Worm (Caenorhabditis elegans) whole organism, late embryonic: ENCODE measurements around the gene ZK697.8.

Experiments
- K02D7.2 ChIP-seq: sonication (generic microtip); optimal IDR thresholded peaks from 2 replicates; lab custom pipeline; 2017; ENCODE audit warnings: mild to moderate bottlenecking, missing genetic modification characterization, missing compliant biosample characterization
- hlh-15 ChIP-seq: sonication (generic microtip); optimal IDR thresholded peaks from 2 replicates; lab custom pipeline; 2016; ENCODE audit warnings: missing genetic modification characterization, missing compliant biosample characterization
- lim-6 ChIP-seq: sonication (generic microtip); optimal IDR thresholded peaks from 2 replicates; lab custom pipeline; 2016; ENCODE audit warnings: missing genetic modification characterization, missing compliant biosample characterization
- nhr-232 ChIP-seq: sonication (generic microtip); optimal IDR thresholded peaks from 2 replicates; lab custom pipeline; 2016; ENCODE audit warnings: missing genetic modification characterization, missing compliant biosample characterization
- pag-3 ChIP-seq: sonication (generic microtip); optimal IDR thresholded peaks from 2 replicates; lab custom pipeline; 2016; ENCODE audit warnings: missing compliant biosample characterization, missing genetic modification characterization, borderline replicate concordance
- sdc-2 ChIP-seq: sonication (generic microtip); optimal IDR thresholded peaks from 2 replicates; lab custom pipeline; 2016; ENCODE audit warnings: missing genotype, missing genetic modification characterization, missing compliant biosample characterization
- zip-5 ChIP-seq: sonication (generic microtip); optimal IDR thresholded peaks from 2 replicates; lab custom pipeline; 2016; ENCODE audit warnings: missing genetic modification characterization, missing compliant biosample characterization

ZK697.8 gene

ce11 chrV:1699228-1699795 lies 49.6 kb downstream of the ZK697.8 start:
- TF ChIP-seq sdc-2 = no peak
- no peak for TF ChIP-seq K02D7.2
- TF ChIP-seq nhr-232 = no peak
- TF ChIP-seq hlh-15 (tag; lab: Kevin White, UChicago) = no peak
- TF ChIP-seq lim-6 (tag; lab: Kevin White, UChicago) = no peak
- TF ChIP-seq pag-3 (tag; lab: Kevin White, UChicago) = no peak
- no peak for TF ChIP-seq zip-5 (tag; lab: Kevin White, UChicago)
- TF ChIP-seq, all 69 proteins: peak for 0
